Fruit fly (Drosophila melanogaster) whole organism, embryonic: ENCODE results near the gene Cdk5alpha.

Experiments
- ATbp ChIP-seq: fragments of 200-800 bp; sonication (Bioruptor generic); optimal IDR thresholded peaks from 2 replicates; lab custom pipeline; 2017; ENCODE audit warnings: missing biosample characterization, mild to moderate bottlenecking, missing genetic modification characterization, missing genetic modification reagents
- Aef1 ChIP-seq: fragments of 200-800 bp; sonication (Bioruptor generic); IDR thresholded peaks from 3 replicates; pipeline ENCODE4 v1.3.6; 2022; ENCODE audit warnings: missing biosample characterization, missing genetic modification characterization
- Atf6 ChIP-seq: fragments of 200-800 bp; sonication (Bioruptor generic); IDR thresholded peaks from 2 replicates; pipeline ENCODE4 v1.3.6; 2022; ENCODE audit warnings: missing biosample characterization, missing genetic modification characterization
- Bteb2 ChIP-seq: fragments of 200-800 bp; sonication (Bioruptor generic); optimal IDR thresholded peaks from 2 replicates; lab custom pipeline; 2016; ENCODE audit warnings: missing biosample characterization, missing genetic modification characterization
- CG10366 ChIP-seq: fragments of 200-800 bp; sonication (Bioruptor generic); IDR thresholded peaks from 2 replicates; pipeline ENCODE4 v1.3.6; 2022; ENCODE audit warnings: missing biosample characterization, missing genetic modification characterization
- CG12104 ChIP-seq: fragments of 200-800 bp; sonication (Bioruptor generic); optimal IDR thresholded peaks from 3 replicates; lab custom pipeline; 2016; ENCODE audit warnings: missing biosample characterization, missing genetic modification characterization
- CG12769 ChIP-seq: fragments of 200-800 bp; sonication (Bioruptor generic); optimal IDR thresholded peaks from 2 replicates; lab custom pipeline; 2019; ENCODE audit warnings: missing biosample characterization, mild to moderate bottlenecking, missing genetic modification characterization, moderate library complexity
- CG2116 ChIP-seq: fragments of 200-800 bp; sonication (Bioruptor generic); optimal IDR thresholded peaks from 3 replicates; lab custom pipeline; 2018; ENCODE audit warnings: missing biosample characterization, mild to moderate bottlenecking, missing genetic modification characterization
- CG32532 ChIP-seq: fragments of 200-800 bp; sonication (Bioruptor generic); IDR thresholded peaks from 2 replicates; pipeline ENCODE4 v1.3.6; 2022; ENCODE audit warnings: missing biosample characterization, missing genetic modification characterization
- CG3995 ChIP-seq: fragments of 200-800 bp; sonication (Bioruptor generic); optimal IDR thresholded peaks from 3 replicates; lab custom pipeline; 2016; ENCODE audit warnings: missing biosample characterization, missing genetic modification characterization
- CG4328 ChIP-seq: fragments of 200-800 bp; sonication (Bioruptor generic); optimal IDR thresholded peaks from 3 replicates; lab custom pipeline; 2017; ENCODE audit warnings: missing biosample characterization, missing genetic modification reagents, missing genetic modification characterization
- CG4854 ChIP-seq: fragments of 200-800 bp; sonication (Bioruptor generic); optimal IDR thresholded peaks from 2 replicates; lab custom pipeline; 2016; ENCODE audit warnings: missing biosample characterization, missing genetic modification characterization, inconsistent platforms
- CG6654 ChIP-seq: fragments of 200-800 bp; sonication (Bioruptor generic); optimal IDR thresholded peaks from 2 replicates; lab custom pipeline; 2017; ENCODE audit warnings: missing biosample characterization, mild to moderate bottlenecking, missing genetic modification characterization
- CG6689 ChIP-seq: fragments of 200-800 bp; sonication (Bioruptor generic); IDR thresholded peaks from 2 replicates; pipeline ENCODE4 v1.3.6; 2022; ENCODE audit warnings: missing biosample characterization, missing genetic modification characterization
- CG7372 ChIP-seq: fragments of 200-800 bp; sonication (Bioruptor generic); IDR thresholded peaks from 2 replicates; pipeline ENCODE4 v1.3.6; 2022; ENCODE audit warnings: missing biosample characterization, missing genetic modification characterization
- CG7786 ChIP-seq: fragments of 200-800 bp; sonication (Bioruptor generic); optimal IDR thresholded peaks from 2 replicates; lab custom pipeline; 2016; ENCODE audit warnings: missing biosample characterization, missing genetic modification characterization
- CG7928 ChIP-seq: fragments of 200-800 bp; sonication (Bioruptor generic); optimal IDR thresholded peaks from 2 replicates; lab custom pipeline; 2017; ENCODE audit warnings: missing biosample characterization, mild to moderate bottlenecking, missing genetic modification characterization
- CG7963 ChIP-seq: fragments of 200-800 bp; sonication (Bioruptor generic); IDR thresholded peaks from 3 replicates; pipeline ENCODE4 v1.3.6; 2022; ENCODE audit warnings: missing biosample characterization, missing genetic modification characterization; ENCODE audit not compliant: partially characterized antibody
- CG8388 ChIP-seq: fragments of 200-800 bp; sonication (Bioruptor generic); optimal IDR thresholded peaks from 2 replicates; lab custom pipeline; 2019; ENCODE audit warnings: missing biosample characterization, mild to moderate bottlenecking, missing genetic modification characterization, moderate library complexity
- CG8944 ChIP-seq: fragments of 200-800 bp; sonication (Bioruptor generic); optimal IDR thresholded peaks from 3 replicates; lab custom pipeline; 2016; ENCODE audit warnings: missing biosample characterization, missing genetic modification characterization
- CkIIα-i1 ChIP-seq: fragments of 200-800 bp; sonication (Bioruptor generic); IDR thresholded peaks from 2 replicates; pipeline ENCODE4 v1.3.6; 2022; ENCODE audit warnings: missing biosample characterization, missing genetic modification characterization
- D19A ChIP-seq: fragments of 200-800 bp; optimal IDR thresholded peaks from 3 replicates; lab custom pipeline; 2019; ENCODE audit warnings: missing biosample characterization, mild to moderate bottlenecking, missing genetic modification characterization, moderate library complexity
- Oli ChIP-seq: fragments of 200-800 bp; sonication (Bioruptor generic); optimal IDR thresholded peaks from 2 replicates; lab custom pipeline; 2018; ENCODE audit warnings: missing biosample characterization, mild to moderate bottlenecking, missing genetic modification characterization, moderate library complexity
- Optix ChIP-seq: fragments of 200-800 bp; sonication (Bioruptor generic); IDR thresholded peaks from 3 replicates; pipeline ENCODE4 v1.3.6; 2022; ENCODE audit warnings: missing biosample characterization, missing genetic modification characterization
- Rfx ChIP-seq: fragments of 200-800 bp; sonication (Bioruptor generic); IDR thresholded peaks from 2 replicates; pipeline ENCODE4 v1.3.6; 2022; ENCODE audit warnings: missing biosample characterization, missing genetic modification characterization
- Scr ChIP-seq: fragments of 200-800 bp; sonication (Bioruptor generic); IDR thresholded peaks from 2 replicates; pipeline ENCODE4 v1.3.6; 2022; ENCODE audit warnings: missing biosample characterization, missing genetic modification characterization; ENCODE audit not compliant: partially characterized antibody
- ac ChIP-seq: fragments of 200-800 bp; sonication (Bioruptor generic); optimal IDR thresholded peaks from 3 replicates; lab custom pipeline; 2017; ENCODE audit warnings: missing biosample characterization, mild to moderate bottlenecking, missing genetic modification characterization
- al ChIP-seq: fragments of 200-800 bp; sonication (Bioruptor generic); IDR thresholded peaks from 2 replicates; pipeline ENCODE4 v1.3.6; 2022; ENCODE audit warnings: missing biosample characterization, missing genetic modification characterization
- ash1 ChIP-seq: fragments of 200-800 bp; sonication (Bioruptor generic); optimal IDR thresholded peaks from 2 replicates; lab custom pipeline; 2018; ENCODE audit warnings: missing biosample characterization, mild to moderate bottlenecking, missing genetic modification characterization
- bcd ChIP-seq: fragments of 200-800 bp; sonication (Bioruptor generic); optimal IDR thresholded peaks from 2 replicates; lab custom pipeline; 2017; ENCODE audit warnings: missing biosample characterization, mild to moderate bottlenecking, missing genetic modification characterization
- cas ChIP-seq: fragments of 200-800 bp; sonication (Bioruptor generic); IDR thresholded peaks from 2 replicates; pipeline ENCODE4 v1.3.6; 2022; ENCODE audit warnings: missing biosample characterization, missing genetic modification characterization
- dmrt99B ChIP-seq: fragments of 200-800 bp; sonication (Bioruptor generic); optimal IDR thresholded peaks from 2 replicates; lab custom pipeline; 2018; ENCODE audit warnings: missing biosample characterization, mild to moderate bottlenecking, missing genetic modification characterization, moderate library complexity
- ems ChIP-seq: fragments of 200-800 bp; sonication (Bioruptor generic); optimal IDR thresholded peaks from 3 replicates; lab custom pipeline; 2016; ENCODE audit warnings: missing biosample characterization, missing genetic modification characterization
- en ChIP-seq: fragments of 200-800 bp; sonication (Bioruptor generic); optimal IDR thresholded peaks from 2 replicates; lab custom pipeline; 2016; ENCODE audit warnings: missing biosample characterization, missing genetic modification characterization
- ftz-f1 ChIP-seq: fragments of 200-800 bp; sonication (Bioruptor generic); optimal IDR thresholded peaks from 2 replicates; lab custom pipeline; 2016; ENCODE audit warnings: missing biosample characterization, missing genetic modification characterization
- hth ChIP-seq: fragments of >200 bp; optimal IDR thresholded peaks from 2 replicates; lab custom pipeline; 2017; ENCODE audit warnings: inconsistent platforms
- kay ChIP-seq: fragments of 200-800 bp; sonication (Bioruptor generic); optimal IDR thresholded peaks from 2 replicates; lab custom pipeline; 2016; ENCODE audit warnings: missing biosample characterization, missing genetic modification characterization
- ken ChIP-seq: fragments of 200-800 bp; sonication (Bioruptor generic); IDR thresholded peaks from 3 replicates; pipeline ENCODE4 v1.3.6; 2022; ENCODE audit warnings: missing biosample characterization, missing genetic modification characterization
- lov ChIP-seq, 2 experiments: fragments of 200-800 bp in 1 of 2; fragments of >200 bp in 1 of 2; sonication (Bioruptor generic) in 1 of 2; IDR thresholded peaks in 1 of 2; optimal IDR thresholded peaks in 1 of 2; 2 replicates in 1 of 2; 3 replicates in 1 of 2; pipeline versions ENCODE4 v1.3.6 to Lab custom; 2017 to 2022; ENCODE audit warnings: missing biosample characterization in 1 of 2, missing genetic modification characterization in 1 of 2
- maf-S ChIP-seq: fragments of 200-800 bp; sonication (Bioruptor generic); optimal IDR thresholded peaks from 2 replicates; lab custom pipeline; 2016; ENCODE audit warnings: missing biosample characterization, missing genetic modification characterization
- oc ChIP-seq: fragments of 200-800 bp; sonication (Bioruptor generic); optimal IDR thresholded peaks from 2 replicates; lab custom pipeline; 2018; ENCODE audit warnings: missing biosample characterization, mild to moderate bottlenecking, missing genetic modification characterization, moderate library complexity
- pnt ChIP-seq: fragments of 200-800 bp; sonication (Bioruptor generic); optimal IDR thresholded peaks from 3 replicates; lab custom pipeline; 2016; ENCODE audit warnings: missing biosample characterization, missing genetic modification characterization
- run ChIP-seq: fragments of 200-800 bp; sonication (Bioruptor generic); optimal IDR thresholded peaks from 3 replicates; lab custom pipeline; 2018; ENCODE audit warnings: missing biosample characterization, mild to moderate bottlenecking, missing genetic modification characterization
- shn ChIP-seq: fragments of 200-800 bp; sonication (Bioruptor generic); optimal IDR thresholded peaks from 3 replicates; lab custom pipeline; 2016; ENCODE audit warnings: missing biosample characterization, missing genetic modification characterization
- sna ChIP-seq: fragments of 200-800 bp; sonication (Bioruptor generic); IDR thresholded peaks from 2 replicates; pipeline ENCODE4 v1.3.6; 2022; ENCODE audit warnings: missing biosample characterization, missing genetic modification characterization; ENCODE audit not compliant: partially characterized antibody
- sr ChIP-seq: fragments of 200-800 bp; sonication (Bioruptor generic); IDR thresholded peaks from 3 replicates; pipeline ENCODE4 v1.3.6; 2022; ENCODE audit warnings: missing biosample characterization, missing genetic modification characterization
- tll ChIP-seq, 2 experiments: fragments of 200-800 bp in 1 of 2; fragments of >200 bp in 1 of 2; sonication (Bioruptor generic) in 1 of 2; optimal IDR thresholded peaks; 2 replicates each; lab custom pipeline; 2017 to 2019; ENCODE audit warnings: missing biosample characterization in 2 of 2, missing genetic modification characterization in 2 of 2, mild to moderate bottlenecking in 1 of 2, moderate library complexity in 1 of 2
- ttk ChIP-seq: fragments of 200-800 bp; sonication (Bioruptor generic); IDR thresholded peaks from 2 replicates; pipeline ENCODE4 v2.1.2; 2022; ENCODE audit warnings: missing biosample characterization, missing genetic modification characterization
- unpg ChIP-seq: fragments of 200-800 bp; sonication (Bioruptor generic); optimal IDR thresholded peaks from 3 replicates; lab custom pipeline; 2018; ENCODE audit warnings: missing biosample characterization, mild to moderate bottlenecking, missing genetic modification characterization, moderate library complexity

Gene Cdk5alpha

dm6 chr2L:10301918-10302317, 8.8 kb downstream of the Cdk5alpha start, which contains the start of gene CG13138:
Gene CG13138, minus strand, starts transcription at chr2L:10302018.
- TF ChIP-seq CkIIα-i1 (GFP tag; lab: Robert Waterston, UW) (no peak), run (tag; lab: Kevin White, UChicago) (no peak), D19A (tag; lab: Kevin White, UChicago) (peak; percentile 8)

- no peak; the same call in 1 of the 2 replicates for TF ChIP-seq Scr (GFP tag; lab: Robert Waterston, UW)
- TF ChIP-seq dmrt99B (tag; lab: Kevin White, UChicago), result peak; percentile 72
- TF ChIP-seq Bteb2 (GFP tag; lab: Kevin White, UChicago), result peak; percentile 24
- TF ChIP-seq CG4328 (GFP tag; lab: Kevin White, UChicago), result no peak
- TF ChIP-seq shn, result no peak
- no peak; the same call in 1 of the 2 replicates for TF ChIP-seq al (GFP tag; lab: Robert Waterston, UW)
- TF ChIP-seq ash1 (GFP tag; lab: Kevin White, UChicago), result no peak
- peak; percentile 41; the same call in 1 of the 2 replicates for TF ChIP-seq CG10366
- peak; percentile 64 for TF ChIP-seq CG12769 (tag; lab: Kevin White, UChicago)
- TF ChIP-seq Rfx, result peak; percentile 74; the same call in 1 of the 2 replicates
- TF ChIP-seq CG7786 (GFP tag; lab: Kevin White, UChicago), result no peak
- peak; percentile 15 for TF ChIP-seq CG12104 (GFP tag; lab: Kevin White, UChicago)
- TF ChIP-seq ac (GFP tag; lab: Kevin White, UChicago), result no peak
- no peak for TF ChIP-seq maf-S (GFP tag; lab: Kevin White, UChicago)
- TF ChIP-seq D19A (tag; lab: Kevin White, UChicago), result peak; percentile 68
- TF ChIP-seq Aef1 (GFP tag; lab: Robert Waterston, UW), result no peak; the same call in 2 of the 3 replicates
- no peak for TF ChIP-seq CG6654 (GFP tag; lab: Kevin White, UChicago)
- no peak for TF ChIP-seq CG7928 (GFP tag; lab: Kevin White, UChicago)
- TF ChIP-seq CG4854 (GFP tag; lab: Kevin White, UChicago), result no peak
- peak; percentile 81 for TF ChIP-seq Atf6 (GFP tag; lab: Robert Waterston, UW)
- peak; percentile 59 for TF ChIP-seq Oli (tag; lab: Kevin White, UChicago)
- peak; percentile 7 for TF ChIP-seq ATbp (GFP tag; lab: Kevin White, UChicago)
- TF ChIP-seq en (GFP tag; lab: Kevin White, UChicago), result no peak
- peak; percentile 2 for TF ChIP-seq pnt (GFP tag; lab: Kevin White, UChicago)
- TF ChIP-seq sr (GFP tag; lab: Robert Waterston, UW), result no peak
- TF ChIP-seq CG2116, result peak; percentile 67
- TF ChIP-seq CG6689 (GFP tag; lab: Robert Waterston, UW), result peak; percentile 70
- TF ChIP-seq ttk, result no peak
- TF ChIP-seq CG8388, result peak; percentile 76
- TF ChIP-seq ems (GFP tag; lab: Kevin White, UChicago), result no peak
- no peak for TF ChIP-seq CG7372 (GFP tag; lab: Robert Waterston, UW)
- TF ChIP-seq Optix (GFP tag; lab: Robert Waterston, UW), result no peak
- peak; percentile 84; the same call in 1 of the 2 replicates for TF ChIP-seq CG32532 (GFP tag; lab: Robert Waterston, UW)
- TF ChIP-seq ftz-f1 (GFP tag; lab: Kevin White, UChicago), result no peak
- no peak for TF ChIP-seq cas (GFP tag; lab: Robert Waterston, UW)
- TF ChIP-seq CG7963 (GFP tag; lab: Robert Waterston, UW), result no peak
- TF ChIP-seq oc, result no peak
- no peak for TF ChIP-seq sna (GFP tag; lab: Robert Waterston, UW)
- no peak for TF ChIP-seq hth
- TF ChIP-seq bcd (GFP tag; lab: Kevin White, UChicago), result no peak
- no peak; the same call in 2 of the 3 replicates for TF ChIP-seq ken
- no peak for TF ChIP-seq CG3995 (GFP tag; lab: Kevin White, UChicago)
- TF ChIP-seq CG8944 (GFP tag; lab: Kevin White, UChicago), result no peak
- no peak for TF ChIP-seq tll (GFP tag; optimal IDR thresholded peaks at IDR 0.05; lab: Kevin White, UChicago)
- TF ChIP-seq unpg (GFP tag; lab: Kevin White, UChicago), result peak; percentile 83
- peak; percentile 28 for TF ChIP-seq kay (GFP tag; lab: Kevin White, UChicago)
- TF ChIP-seq lov (optimal IDR thresholded peaks at IDR 0.05; lab: Kevin White, UChicago), result no peak
- no peak; the same call in 2 of the 3 replicates for TF ChIP-seq lov (GFP tag; IDR thresholded peaks at IDR 0.05; lab: Robert Waterston, UW)
Observed at dm6 chr2L:10299810-10300147, 11.0 kb downstream of the Cdk5alpha start, which contains the start of gene CYLD. Gene CYLD, minus strand, starts transcription at chr2L:10299847.
